Worm (Caenorhabditis elegans): Measurements from ENCODE around the gene tag-276.

DNA sequence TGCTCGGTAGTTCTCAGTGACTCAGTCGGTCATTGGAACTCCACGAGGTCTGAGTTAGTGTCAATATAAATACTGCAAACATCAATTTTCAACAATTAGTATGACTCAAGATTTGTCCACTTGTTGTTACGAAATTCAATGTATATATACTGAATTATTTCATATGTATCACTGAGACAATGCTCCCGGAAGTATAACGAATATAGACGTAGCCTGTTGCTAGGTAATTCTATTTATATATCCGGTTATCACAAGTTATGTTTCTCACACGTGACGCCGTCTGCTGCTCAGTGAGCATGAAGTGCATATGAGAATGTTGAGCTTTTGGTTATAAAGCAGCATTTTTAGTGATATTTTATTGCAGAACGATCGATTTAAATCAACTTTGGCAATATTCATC lies 11.6 kb upstream of the tag-276 start:
- TF ChIP-seq lin-32 (GFP tag; optimal IDR thresholded peaks at IDR 0.05) (no peak), unc-62 (GFP tag; optimal IDR thresholded peaks at IDR 0.05) (no peak), ceh-39 (tag; optimal IDR thresholded peaks at IDR 0.05) (no peak), nhr-237 (tag; optimal IDR thresholded peaks at IDR 0.05) (no peak), zip-8 (tag; optimal IDR thresholded peaks at IDR 0.05) (no peak), snpc-4 (tag; optimal IDR thresholded peaks at IDR 0.05) (no peak), ztf-11 (tag; optimal IDR thresholded peaks at IDR 0.05) (no peak), nhr-28 (tag; optimal IDR thresholded peaks at IDR 0.05) (no peak), mep-1 (tag; optimal IDR thresholded peaks at IDR 0.05) (no peak), nhr-12 (tag; optimal IDR thresholded peaks at IDR 0.05) (no peak)

Measured in whole organism, mixed stage, embryonic.